Fruit fly (Drosophila melanogaster) whole organism: ENCODE measurements around the gene Fst.
A peak's percentile ranks its signal among the peaks of the same experiment; 100 is the strongest.

Experiments
- CG8478 ChIP-seq: fragments of >200 bp; optimal IDR thresholded peaks from 2 replicates; lab custom pipeline; 2018; ENCODE audit warnings: inconsistent platforms
- Dll ChIP-seq: fragments of >200 bp; optimal IDR thresholded peaks from 2 replicates; lab custom pipeline; 2017
- EcR ChIP-seq, 2 experiments: fragments of >200 bp; optimal IDR thresholded peaks; 2 replicates each; lab custom pipeline; 2017; ENCODE audit warnings: missing biosample characterization in 2 of 2, missing genetic modification characterization in 2 of 2, missing genetic modification reagents in 2 of 2
- pan ChIP-seq: fragments of >200 bp; optimal IDR thresholded peaks from 2 replicates; lab custom pipeline; 2017
- psq ChIP-seq: fragments of >200 bp; optimal IDR thresholded peaks from 2 replicates; lab custom pipeline; 2017
- usp ChIP-seq: fragments of >200 bp; optimal IDR thresholded peaks from 2 replicates; lab custom pipeline; 2017; ENCODE audit warnings: missing biosample characterization, missing genetic modification characterization, mixed read lengths

Gene Fst

DNA sequence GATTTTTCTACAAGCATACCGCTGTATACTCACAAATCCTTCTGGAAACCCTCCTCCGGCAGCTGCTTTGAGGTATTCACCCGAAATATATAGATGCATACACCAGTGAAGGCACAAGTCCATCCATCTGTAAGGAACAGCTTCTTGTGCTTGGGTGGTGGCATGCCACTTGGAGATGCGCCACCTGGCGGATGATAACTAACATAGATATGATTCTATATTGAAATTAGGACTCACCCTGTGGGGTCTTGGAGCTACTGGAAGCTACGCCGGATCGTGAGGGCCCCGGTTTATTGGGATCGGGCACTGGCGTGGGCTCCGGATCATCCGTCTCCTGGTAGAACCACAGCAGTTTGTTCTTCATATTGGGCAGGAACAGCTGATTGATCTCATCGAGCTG, 27.3 kb upstream of the Fst start:
- TF ChIP-seq psq (lab: Kevin White, UChicago): no peak
- TF ChIP-seq Dll: no peak
- no peak for TF ChIP-seq CG8478 (lab: Kevin White, UChicago)
- no peak for TF ChIP-seq usp (GFP tag; lab: Kevin White, UChicago)

DNA sequence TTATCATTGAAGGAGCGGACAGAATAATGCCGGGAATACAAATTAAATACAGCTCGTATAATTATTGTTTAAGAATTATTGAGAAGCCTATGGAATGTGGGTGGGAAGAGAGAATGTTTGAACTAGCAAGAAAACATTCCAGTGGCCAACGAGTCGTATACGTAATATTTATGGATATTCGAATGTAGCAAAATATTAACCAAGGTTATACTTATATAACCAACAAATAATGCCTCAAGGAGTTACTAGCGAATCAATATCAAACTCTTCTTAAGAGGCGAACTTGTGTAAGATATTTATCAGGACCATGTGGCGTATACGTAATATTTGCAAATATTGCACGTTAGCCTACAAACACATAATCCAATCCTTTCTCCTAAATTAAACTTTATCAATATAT, 19.5 kb upstream of the Fst start:
- TF ChIP-seq CG8478 (lab: Kevin White, UChicago) (no peak), EcR (GFP tag; optimal IDR thresholded peaks at IDR 0.05; lab: Kevin White, UChicago) (no peak), psq (lab: Kevin White, UChicago) (no peak), Dll (no peak), pan (lab: Kevin White, UChicago) (no peak), usp (GFP tag; lab: Kevin White, UChicago) (no peak)

DNA sequence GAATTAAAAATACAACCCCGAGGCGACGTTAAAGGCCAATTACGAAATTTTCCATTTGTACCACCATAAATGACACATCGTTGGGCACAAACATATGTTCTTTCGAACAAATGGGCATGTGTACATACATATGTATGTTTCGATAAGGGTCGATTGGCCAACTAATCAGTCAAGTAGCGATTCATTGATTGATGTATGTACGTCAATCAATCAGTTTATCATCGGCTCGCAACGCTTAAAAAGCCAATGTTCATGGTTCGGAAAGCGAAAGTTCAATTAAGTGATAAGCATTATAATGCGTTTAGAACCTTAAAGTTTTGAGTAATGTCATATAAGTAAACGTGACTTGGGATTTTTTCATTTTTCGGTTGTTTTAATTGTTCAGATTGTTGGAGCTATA, 1.3 kb downstream of the Fst start:
- TF ChIP-seq CG8478 (lab: Kevin White, UChicago) (no peak), psq (lab: Kevin White, UChicago) (no peak), Dll (no peak), EcR (GFP tag; optimal IDR thresholded peaks at IDR 0.05; lab: Kevin White, UChicago) (no peak), usp (GFP tag; lab: Kevin White, UChicago) (no peak)

DNA sequence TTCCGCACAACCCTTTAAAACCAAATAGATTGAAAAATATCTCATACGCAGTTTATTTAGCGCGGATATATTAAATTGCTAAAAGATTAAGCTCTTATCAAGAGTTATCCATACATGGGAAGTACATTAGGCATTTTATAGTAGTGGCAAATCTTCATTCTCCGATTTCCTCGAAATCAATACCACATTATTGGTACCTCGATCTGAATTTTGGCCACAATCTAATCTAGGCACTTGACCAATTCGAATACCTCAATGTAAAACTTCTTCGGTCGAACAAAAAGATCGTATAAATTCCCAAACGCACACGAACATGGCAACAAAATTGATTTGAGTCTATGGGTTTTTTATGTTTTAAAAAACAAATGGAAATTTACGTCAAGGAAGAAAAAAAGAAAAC, 2.0 kb downstream of the Fst start:
- TF ChIP-seq EcR (GFP tag; optimal IDR thresholded peaks at IDR 0.05; lab: Kevin White, UChicago) (no peak), psq (lab: Kevin White, UChicago) (no peak), usp (GFP tag; lab: Kevin White, UChicago) (no peak), pan (lab: Kevin White, UChicago) (no peak), Dll (no peak), CG8478 (lab: Kevin White, UChicago) (no peak)

DNA sequence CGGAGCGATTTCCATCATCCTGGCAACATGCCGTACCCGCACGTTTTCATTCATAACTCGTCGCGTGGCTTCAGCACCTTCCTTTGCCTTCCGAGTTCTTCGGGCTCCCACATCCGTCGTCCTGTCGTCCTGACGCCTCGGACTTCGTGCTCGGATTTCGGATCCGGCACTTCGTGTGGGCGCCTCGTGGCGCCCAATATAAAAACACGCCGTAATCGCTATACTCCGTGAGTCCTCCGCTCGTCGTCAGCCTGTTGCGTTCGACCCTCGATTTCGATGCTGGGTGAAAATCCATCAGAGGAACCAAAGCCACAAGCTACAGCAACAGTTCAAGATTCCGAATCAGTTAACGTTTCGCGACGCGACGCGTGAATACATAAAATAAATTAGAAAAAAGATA, 5.6 kb downstream of the Fst start:
- no peak for TF ChIP-seq pan (lab: Kevin White, UChicago)
- no peak for TF ChIP-seq psq (lab: Kevin White, UChicago)
- TF ChIP-seq usp (GFP tag; lab: Kevin White, UChicago): no peak
- no peak for TF ChIP-seq EcR (GFP tag; optimal IDR thresholded peaks at IDR 0.05; lab: Kevin White, UChicago)
- no peak for TF ChIP-seq Dll
- no peak for TF ChIP-seq CG8478 (lab: Kevin White, UChicago)

DNA sequence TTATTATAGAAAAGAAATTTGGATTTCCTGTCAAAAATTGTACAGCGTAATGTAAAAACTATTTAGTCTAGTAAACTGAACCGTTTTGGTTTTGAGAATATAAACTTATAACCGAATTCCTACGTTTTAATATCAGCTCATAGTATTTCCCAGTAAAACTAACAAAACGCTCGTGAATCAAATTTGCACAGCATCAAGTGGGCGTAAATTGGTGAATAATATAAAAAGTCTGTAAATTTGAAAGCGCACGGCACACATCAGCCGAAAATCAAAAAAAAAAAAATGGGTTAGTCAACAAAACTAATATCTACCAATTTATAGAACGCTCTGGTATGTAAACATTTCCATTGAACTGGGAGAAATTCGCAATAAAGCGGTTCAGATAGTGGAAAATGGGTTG, 8.1 kb downstream of the Fst start, which contains the start of gene Dh44:
Gene Dh44 (plus strand): TSS at position 301 of the 400 bp plus-strand sequence.
- TF ChIP-seq pan (lab: Kevin White, UChicago) (no peak), psq (lab: Kevin White, UChicago) (no peak), usp (GFP tag; lab: Kevin White, UChicago) (no peak), CG8478 (lab: Kevin White, UChicago) (no peak), EcR (GFP tag; optimal IDR thresholded peaks at IDR 0.05; lab: Kevin White, UChicago) (no peak), Dll (no peak)

DNA sequence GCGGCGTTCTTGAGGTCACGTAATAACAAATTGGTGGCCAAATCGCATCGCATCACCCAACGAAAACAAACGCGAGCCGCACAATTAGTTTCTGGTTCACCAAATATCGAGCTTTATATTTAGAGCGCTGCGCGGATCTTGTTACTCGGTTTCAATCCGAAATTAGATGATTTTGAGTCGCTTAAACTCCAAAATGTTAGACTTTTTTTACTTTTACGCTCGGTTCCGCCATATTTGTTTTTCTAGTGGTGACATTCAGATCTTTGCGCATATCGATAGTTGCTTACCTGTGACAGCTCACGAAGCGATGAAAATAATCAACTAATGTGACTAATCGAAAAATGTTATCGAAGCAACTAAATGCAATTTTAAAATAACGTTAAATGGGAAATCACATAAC, 8.6 kb downstream of the Fst start, which contains the start of gene Scm:
Gene Scm (minus strand): TSS at position 251 of the 400 bp plus-strand sequence.
- no peak for TF ChIP-seq usp (GFP tag; lab: Kevin White, UChicago)
- no peak for TF ChIP-seq Dll

DNA sequence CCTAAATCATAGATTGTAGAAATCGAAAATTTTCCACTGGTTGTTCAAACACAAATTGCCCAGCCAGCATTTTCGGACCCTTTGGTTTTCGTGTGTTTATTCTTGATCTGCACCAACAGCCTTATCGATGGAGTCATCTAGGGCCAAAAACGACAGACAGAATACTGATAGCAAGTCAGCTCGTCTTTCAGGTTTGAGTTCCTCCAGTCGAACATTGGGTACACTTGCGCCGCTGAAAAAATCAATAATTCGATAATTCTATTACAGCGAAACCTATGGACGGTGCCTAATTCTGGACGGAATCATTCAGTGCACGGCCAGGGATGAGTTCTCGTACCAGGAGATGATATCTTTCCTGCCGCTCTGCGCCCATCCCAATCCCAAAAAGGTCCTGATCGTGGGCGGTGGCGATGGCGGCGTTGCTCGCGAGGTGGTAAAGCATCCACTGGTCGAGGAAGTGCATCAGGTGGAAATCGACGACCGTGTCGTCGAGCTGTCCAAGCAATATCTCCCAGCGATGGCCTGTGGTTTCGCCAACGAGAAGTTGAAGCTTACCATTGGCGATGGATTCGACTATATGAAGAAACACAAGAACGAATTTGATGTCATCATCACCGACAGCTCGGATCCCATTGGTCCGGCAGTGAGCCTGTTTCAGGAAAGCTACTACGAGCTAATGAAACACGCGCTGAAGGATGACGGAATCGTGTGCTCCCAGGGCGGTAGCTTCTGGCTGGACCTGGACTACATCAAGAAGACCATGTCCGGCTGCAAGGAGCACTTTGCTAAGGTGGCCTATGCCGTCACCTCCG, 13.6 kb downstream of the Fst start:
- TF ChIP-seq CG8478 (lab: Kevin White, UChicago) (no peak), pan (lab: Kevin White, UChicago) (no peak), usp (GFP tag; lab: Kevin White, UChicago) (no peak), EcR (GFP tag; optimal IDR thresholded peaks at IDR 0.05; lab: Kevin White, UChicago) (no peak), psq (lab: Kevin White, UChicago) (no peak), Dll (no peak)

DNA sequence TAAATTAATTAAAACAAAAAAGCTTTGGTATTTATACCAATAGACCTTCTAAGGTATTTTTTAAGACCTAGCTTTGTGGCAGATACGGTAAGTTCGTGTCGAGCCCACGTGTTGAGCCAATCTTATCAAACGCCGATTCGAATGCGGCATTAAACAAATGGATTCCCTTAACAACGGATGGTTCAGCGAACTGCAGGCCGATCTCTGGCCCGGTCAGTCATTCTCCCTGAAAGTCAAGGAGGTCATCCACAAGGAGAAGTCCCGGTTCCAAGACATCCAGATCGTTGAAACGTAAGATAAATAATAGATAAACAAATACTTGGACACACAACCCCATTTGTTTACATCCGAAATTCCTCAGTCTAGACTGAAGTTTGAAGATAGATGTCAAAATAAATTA, 14.4 kb downstream of the Fst start, which contains the start of gene SpdS:
Gene SpdS (plus strand): TSS at position 78 of the 400 bp plus-strand sequence.
- TF ChIP-seq pan (lab: Kevin White, UChicago) (no peak), usp (GFP tag; lab: Kevin White, UChicago) (no peak), psq (lab: Kevin White, UChicago) (no peak), EcR (GFP tag; optimal IDR thresholded peaks at IDR 0.05; lab: Kevin White, UChicago) (no peak), Dll (no peak), CG8478 (lab: Kevin White, UChicago) (no peak)

DNA sequence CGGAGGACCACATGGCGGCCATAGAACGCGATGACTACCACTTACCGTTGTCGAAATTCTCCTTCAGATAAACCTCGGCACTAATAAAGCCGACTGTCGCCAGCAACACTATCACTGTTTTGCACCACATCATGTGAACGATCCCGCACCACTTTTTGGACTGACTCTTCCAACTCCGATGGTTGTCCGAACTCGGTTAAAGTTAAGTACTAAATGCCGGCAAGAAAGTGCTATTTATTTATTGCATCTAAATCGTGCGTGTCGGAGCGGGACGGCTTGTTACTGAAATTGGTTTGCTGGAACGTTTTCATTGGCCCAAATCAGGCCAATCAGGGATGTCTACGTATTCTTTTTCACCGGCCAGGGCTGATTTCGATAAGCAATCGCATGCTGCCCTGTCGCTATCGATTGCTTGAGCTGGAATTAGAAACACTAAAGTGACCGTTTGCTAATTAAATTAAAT, 15.3 kb downstream of the Fst start, which contains the start of gene Calr:
Gene Calr (minus strand): TSS at position 219 of the 463 bp plus-strand sequence.
- TF ChIP-seq CG8478 (lab: Kevin White, UChicago): peak; percentile 32
- TF ChIP-seq EcR (GFP tag; optimal IDR thresholded peaks at IDR 0.05; lab: Kevin White, UChicago): no peak
- TF ChIP-seq psq (lab: Kevin White, UChicago): no peak
- TF ChIP-seq pan (lab: Kevin White, UChicago): no peak
- TF ChIP-seq Dll: no peak

DNA sequence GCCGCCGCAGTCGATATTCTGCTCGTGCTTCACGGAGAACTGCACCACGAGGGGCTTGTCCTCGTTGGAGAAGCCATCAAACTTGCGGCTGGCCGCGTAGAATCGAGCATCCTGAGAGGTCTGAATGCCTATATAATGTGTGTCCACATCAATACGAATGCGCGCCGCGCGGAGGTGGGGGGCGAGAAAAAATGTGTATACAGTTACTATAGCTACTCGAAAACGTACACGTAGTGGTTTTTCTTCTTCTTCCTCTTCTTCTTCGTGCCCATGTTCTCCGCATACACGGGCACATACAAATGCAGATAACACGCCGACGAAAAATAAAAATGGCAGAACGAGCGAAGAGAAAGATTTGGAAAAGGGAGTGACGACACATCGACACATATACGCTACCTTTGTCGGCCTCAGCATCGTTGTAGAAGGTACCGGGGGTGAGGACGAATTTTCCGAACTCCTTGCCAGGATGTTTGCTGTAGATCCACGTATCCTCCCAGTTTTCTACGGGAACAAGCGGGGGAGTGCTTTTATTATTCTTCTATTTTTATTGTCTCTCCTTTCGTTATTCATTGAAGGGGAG, 15.8 kb downstream of the Fst start:
- TF ChIP-seq CG8478 (lab: Kevin White, UChicago) (no peak), pan (lab: Kevin White, UChicago) (no peak), EcR (GFP tag; optimal IDR thresholded peaks at IDR 0.05; lab: Kevin White, UChicago) (no peak), usp (GFP tag; lab: Kevin White, UChicago) (no peak), psq (lab: Kevin White, UChicago) (no peak), Dll (no peak)

DNA sequence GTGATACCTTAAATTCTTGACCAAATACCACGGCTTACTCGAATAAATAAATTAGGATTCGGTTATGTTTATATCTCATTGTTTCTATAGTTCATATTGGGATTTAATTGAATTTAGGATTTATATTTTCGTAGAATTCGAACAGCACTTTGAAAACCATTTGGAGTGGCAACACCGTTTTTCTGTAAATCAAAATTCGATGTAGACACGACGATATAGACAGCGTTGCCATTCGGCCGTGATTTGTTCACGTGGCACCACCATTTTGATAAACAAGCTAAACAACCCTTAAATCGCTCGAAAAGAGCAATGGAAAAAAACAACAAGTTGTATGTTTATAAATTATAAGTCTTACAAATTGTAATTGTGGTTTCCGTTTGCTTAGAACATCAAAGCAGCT, 17.3 kb downstream of the Fst start:
- TF ChIP-seq EcR (GFP tag; optimal IDR thresholded peaks at IDR 0.05; lab: Kevin White, UChicago) (no peak), usp (GFP tag; lab: Kevin White, UChicago) (no peak), pan (lab: Kevin White, UChicago) (no peak), CG8478 (lab: Kevin White, UChicago) (no peak), psq (lab: Kevin White, UChicago) (no peak), Dll (no peak)
